Fruit fly (Drosophila melanogaster) whole organism, embryonic: Measurements from ENCODE around the gene CG13114.
A peak's percentile ranks its signal among the peaks of the same experiment; 100 is the strongest.

Experiments
- Asciz ChIP-seq: fragments of 200-800 bp; sonication (Bioruptor generic); optimal IDR thresholded peaks from 2 replicates; lab custom pipeline; 2017; ENCODE audit warnings: missing biosample characterization, mild to moderate bottlenecking, missing genetic modification characterization, missing genetic modification reagents
- Blimp-1 ChIP-seq: fragments of 200-800 bp; sonication (Bioruptor generic); optimal IDR thresholded peaks from 3 replicates; lab custom pipeline; 2018; ENCODE audit warnings: missing biosample characterization, missing genetic modification characterization, mild to moderate bottlenecking, moderate library complexity, missing genetic modification reagents
- CG10209 ChIP-seq: fragments of 200-800 bp; sonication (Bioruptor generic); optimal IDR thresholded peaks from 3 replicates; lab custom pipeline; 2017; ENCODE audit warnings: missing biosample characterization, mild to moderate bottlenecking, missing genetic modification characterization, missing genetic modification reagents
- CG10321 ChIP-seq: fragments of 200-800 bp; sonication (Bioruptor generic); IDR thresholded peaks from 2 replicates; pipeline ENCODE4 v1.3.6; 2022; ENCODE audit warnings: missing biosample characterization, missing genetic modification characterization
- CG11456 ChIP-seq: fragments of 200-800 bp; sonication (Bioruptor generic); IDR thresholded peaks from 3 replicates; pipeline ENCODE4 v1.3.6; 2022; ENCODE audit warnings: missing biosample characterization, missing genetic modification characterization
- CG11560 ChIP-seq: fragments of 200-800 bp; sonication (Bioruptor generic); IDR thresholded peaks from 3 replicates; pipeline ENCODE4 v1.3.6; 2022; ENCODE audit warnings: missing biosample characterization, missing genetic modification characterization
- CG11696 ChIP-seq: fragments of 200-800 bp; sonication (Bioruptor generic); IDR thresholded peaks from 2 replicates; pipeline ENCODE4 v1.3.6; 2022; ENCODE audit warnings: missing biosample characterization, missing genetic modification characterization
- CG12219 ChIP-seq: fragments of 200-800 bp; sonication (Bioruptor generic); optimal IDR thresholded peaks from 3 replicates; lab custom pipeline; 2018; ENCODE audit warnings: missing biosample characterization, mild to moderate bottlenecking, missing genetic modification characterization
- CG14014 ChIP-seq: fragments of 200-800 bp; sonication (Bioruptor generic); IDR thresholded peaks from 2 replicates; pipeline ENCODE4 v1.3.6; 2022; ENCODE audit warnings: missing biosample characterization, missing genetic modification characterization
- CG14710 ChIP-seq: fragments of 200-800 bp; sonication (Bioruptor generic); optimal IDR thresholded peaks from 3 replicates; lab custom pipeline; 2019; ENCODE audit warnings: missing biosample characterization, mild to moderate bottlenecking, missing genetic modification characterization, moderate library complexity
- CG15269 ChIP-seq: fragments of 200-800 bp; sonication (Bioruptor generic); optimal IDR thresholded peaks from 2 replicates; lab custom pipeline; 2018; ENCODE audit warnings: missing biosample characterization, mild to moderate bottlenecking, missing genetic modification characterization, moderate library complexity
- CG15514 ChIP-seq: fragments of 200-800 bp; sonication (Bioruptor generic); optimal IDR thresholded peaks from 3 replicates; lab custom pipeline; 2017; ENCODE audit warnings: missing biosample characterization, missing genetic modification characterization, mild to moderate bottlenecking, moderate library complexity, missing genetic modification reagents
- CG15696 ChIP-seq: fragments of 200-800 bp; sonication (Bioruptor generic); optimal IDR thresholded peaks from 2 replicates; lab custom pipeline; 2019; ENCODE audit warnings: missing biosample characterization, mild to moderate bottlenecking, missing genetic modification characterization, moderate library complexity
- CG17186 ChIP-seq: fragments of 200-800 bp; sonication (Bioruptor generic); optimal IDR thresholded peaks from 3 replicates; lab custom pipeline; 2017; ENCODE audit warnings: missing biosample characterization, missing genetic modification reagents, missing genetic modification characterization
- CG17612 ChIP-seq: fragments of 200-800 bp; sonication (Bioruptor generic); IDR thresholded peaks from 2 replicates; pipeline ENCODE4 v1.3.6; 2022; ENCODE audit warnings: missing biosample characterization, missing genetic modification characterization
- CG18262 ChIP-seq: fragments of 200-800 bp; optimal IDR thresholded peaks from 3 replicates; lab custom pipeline; 2019; ENCODE audit warnings: missing biosample characterization, mild to moderate bottlenecking, missing genetic modification characterization, moderate library complexity
- CG3065 ChIP-seq: fragments of 200-800 bp; sonication (Bioruptor generic); optimal IDR thresholded peaks from 2 replicates; lab custom pipeline; 2016; ENCODE audit warnings: missing biosample characterization, missing genetic modification characterization
- CG31224 ChIP-seq: fragments of 200-800 bp; sonication (Bioruptor generic); IDR thresholded peaks from 2 replicates; pipeline ENCODE4 v1.3.6; 2022; ENCODE audit warnings: missing biosample characterization, missing genetic modification characterization
- CG3163 ChIP-seq: fragments of 200-800 bp; sonication (Bioruptor generic); optimal IDR thresholded peaks from 3 replicates; lab custom pipeline; 2016; ENCODE audit warnings: missing biosample characterization, missing genetic modification characterization
- CG32772 ChIP-seq: fragments of 200-800 bp; sonication (Bioruptor generic); IDR thresholded peaks from 2 replicates; pipeline ENCODE4 v1.3.6; 2022; ENCODE audit warnings: missing biosample characterization, missing genetic modification characterization
- CG34376 ChIP-seq: fragments of 200-800 bp; sonication (Bioruptor generic); optimal IDR thresholded peaks from 2 replicates; lab custom pipeline; 2018; ENCODE audit warnings: missing biosample characterization, mild to moderate bottlenecking, missing genetic modification characterization
- CG43689 ChIP-seq: fragments of 200-800 bp; sonication (Bioruptor generic); IDR thresholded peaks from 2 replicates; pipeline ENCODE4 v1.3.6; 2022; ENCODE audit warnings: missing biosample characterization, missing genetic modification characterization
- CG4730 ChIP-seq: fragments of 200-800 bp; sonication (Bioruptor generic); IDR thresholded peaks from 2 replicates; pipeline ENCODE4 v1.3.6; 2022; ENCODE audit warnings: missing biosample characterization, missing genetic modification characterization
- CG5180 ChIP-seq: fragments of 200-800 bp; sonication (Bioruptor generic); optimal IDR thresholded peaks from 3 replicates; lab custom pipeline; 2017; ENCODE audit warnings: missing biosample characterization, missing genetic modification characterization, mild to moderate bottlenecking, moderate library complexity, missing genetic modification reagents
- CG6765 ChIP-seq: fragments of 200-800 bp; sonication (Bioruptor generic); optimal IDR thresholded peaks from 3 replicates; lab custom pipeline; 2017; ENCODE audit warnings: missing biosample characterization, mild to moderate bottlenecking, missing genetic modification characterization
- CG7786 ChIP-seq: fragments of 200-800 bp; sonication (Bioruptor generic); optimal IDR thresholded peaks from 2 replicates; lab custom pipeline; 2016; ENCODE audit warnings: missing biosample characterization, missing genetic modification characterization
- CHES-1-like ChIP-seq: fragments of 200-800 bp; sonication (Bioruptor generic); optimal IDR thresholded peaks from 2 replicates; lab custom pipeline; 2016; ENCODE audit warnings: missing biosample characterization, missing genetic modification characterization
- CkIIα-i1 ChIP-seq: fragments of 200-800 bp; sonication (Bioruptor generic); IDR thresholded peaks from 2 replicates; pipeline ENCODE4 v1.3.6; 2022; ENCODE audit warnings: missing biosample characterization, missing genetic modification characterization
- Dll ChIP-seq: fragments of 200-800 bp; sonication (Bioruptor generic); IDR thresholded peaks from 4 replicates; pipeline ENCODE4 v1.3.6; 2022; ENCODE audit warnings: missing biosample characterization, missing genetic modification characterization; ENCODE audit not compliant: partially characterized antibody
- Jarid2 ChIP-seq: fragments of 200-800 bp; sonication (Bioruptor generic); optimal IDR thresholded peaks from 3 replicates; lab custom pipeline; 2017; ENCODE audit warnings: mild to moderate bottlenecking, missing biosample characterization, missing genetic modification reagents, missing genetic modification characterization
- Lim3 ChIP-seq: fragments of 200-800 bp; sonication (Bioruptor generic); IDR thresholded peaks from 2 replicates; pipeline ENCODE4 v1.3.6; 2022; ENCODE audit warnings: missing biosample characterization, missing genetic modification characterization
- Med ChIP-seq: fragments of 200-800 bp; sonication (Bioruptor generic); peaks from one replicate; lab custom pipeline; 2016; ENCODE audit warnings: missing biosample characterization, missing genetic modification characterization, mild to moderate bottlenecking, inconsistent platforms, moderate library complexity
- NfI ChIP-seq: fragments of 200-800 bp; sonication (Bioruptor generic); optimal IDR thresholded peaks from 3 replicates; lab custom pipeline; 2018; ENCODE audit warnings: missing biosample characterization, mild to moderate bottlenecking, missing genetic modification characterization, moderate library complexity
- PHDP ChIP-seq: fragments of 200-800 bp; sonication (Bioruptor generic); optimal IDR thresholded peaks from 3 replicates; lab custom pipeline; 2018; ENCODE audit warnings: missing biosample characterization, mild to moderate bottlenecking, missing genetic modification characterization, moderate library complexity
- Pdp1 ChIP-seq, 2 experiments: fragments of 200-800 bp; sonication (Bioruptor generic); optimal IDR thresholded peaks; 3 replicates each; lab custom pipeline; 2016; ENCODE audit warnings: missing biosample characterization in 2 of 2, missing genetic modification characterization in 2 of 2, mild to moderate bottlenecking in 1 of 2, moderate library complexity in 1 of 2
- Sin3A ChIP-seq: fragments of >200 bp; optimal IDR thresholded peaks from 2 replicates; lab custom pipeline; 2018
- YL-1 ChIP-seq: fragments of 200-800 bp; sonication (Bioruptor generic); optimal IDR thresholded peaks from 3 replicates; lab custom pipeline; 2017; ENCODE audit warnings: missing biosample characterization, mild to moderate bottlenecking, missing genetic modification characterization
- dm ChIP-seq: fragments of 200-800 bp; sonication (Bioruptor generic); optimal IDR thresholded peaks from 3 replicates; lab custom pipeline; 2016; ENCODE audit warnings: missing biosample characterization, missing genetic modification characterization
- emc ChIP-seq: fragments of 200-800 bp; sonication (Bioruptor generic); optimal IDR thresholded peaks from 2 replicates; lab custom pipeline; 2016; ENCODE audit warnings: missing biosample characterization, missing genetic modification characterization
- eyg ChIP-seq: fragments of 200-800 bp; sonication (Bioruptor generic); optimal IDR thresholded peaks from 3 replicates; lab custom pipeline; 2016; ENCODE audit warnings: missing biosample characterization, missing genetic modification characterization
- ken ChIP-seq: fragments of 200-800 bp; sonication (Bioruptor generic); IDR thresholded peaks from 3 replicates; pipeline ENCODE4 v1.3.6; 2022; ENCODE audit warnings: missing biosample characterization, missing genetic modification characterization
- lilli ChIP-seq: fragments of 200-800 bp; sonication (Bioruptor generic); optimal IDR thresholded peaks from 3 replicates; lab custom pipeline; 2016; ENCODE audit warnings: missing biosample characterization, missing genetic modification characterization
- pzg ChIP-seq: fragments of 200-800 bp; sonication (Bioruptor generic); optimal IDR thresholded peaks from 3 replicates; lab custom pipeline; 2018; ENCODE audit warnings: missing biosample characterization, mild to moderate bottlenecking, missing genetic modification characterization, moderate library complexity
- schlank ChIP-seq: fragments of 200-800 bp; sonication (Bioruptor generic); optimal IDR thresholded peaks from 2 replicates; lab custom pipeline; 2018; ENCODE audit warnings: missing biosample characterization, mild to moderate bottlenecking, missing genetic modification characterization
- sd ChIP-seq: fragments of 200-800 bp; sonication (Bioruptor generic); optimal IDR thresholded peaks from 3 replicates; lab custom pipeline; 2018; ENCODE audit warnings: missing biosample characterization, mild to moderate bottlenecking, missing genetic modification characterization, moderate library complexity
- sens ChIP-seq: fragments of 200-800 bp; sonication (Bioruptor generic); peaks from one replicate; lab custom pipeline; 2016; ENCODE audit warnings: missing biosample characterization, missing genetic modification characterization
- sisA ChIP-seq: fragments of 200-800 bp; sonication (Bioruptor generic); IDR thresholded peaks from 2 replicates; pipeline ENCODE4 v1.3.6; 2022; ENCODE audit warnings: missing biosample characterization, missing genetic modification characterization
- slp2 ChIP-seq: fragments of 200-800 bp; sonication (Bioruptor generic); optimal IDR thresholded peaks from 2 replicates; lab custom pipeline; 2016; ENCODE audit warnings: missing biosample characterization, missing genetic modification characterization
- so ChIP-seq: fragments of 200-800 bp; sonication (Bioruptor generic); IDR thresholded peaks from 3 replicates; pipeline ENCODE4 v1.3.6; 2022; ENCODE audit warnings: missing biosample characterization, missing genetic modification characterization
- vvl ChIP-seq: fragments of 200-800 bp; sonication (Bioruptor generic); IDR thresholded peaks from 2 replicates; pipeline ENCODE4 v1.3.6; 2022; ENCODE audit warnings: missing biosample characterization, missing genetic modification characterization
- wor ChIP-seq: fragments of 200-800 bp; sonication (Bioruptor generic); IDR thresholded peaks from 2 replicates; pipeline ENCODE4 v1.3.6; 2022; ENCODE audit warnings: missing biosample characterization, missing genetic modification characterization

CG13114 gene

DNA sequence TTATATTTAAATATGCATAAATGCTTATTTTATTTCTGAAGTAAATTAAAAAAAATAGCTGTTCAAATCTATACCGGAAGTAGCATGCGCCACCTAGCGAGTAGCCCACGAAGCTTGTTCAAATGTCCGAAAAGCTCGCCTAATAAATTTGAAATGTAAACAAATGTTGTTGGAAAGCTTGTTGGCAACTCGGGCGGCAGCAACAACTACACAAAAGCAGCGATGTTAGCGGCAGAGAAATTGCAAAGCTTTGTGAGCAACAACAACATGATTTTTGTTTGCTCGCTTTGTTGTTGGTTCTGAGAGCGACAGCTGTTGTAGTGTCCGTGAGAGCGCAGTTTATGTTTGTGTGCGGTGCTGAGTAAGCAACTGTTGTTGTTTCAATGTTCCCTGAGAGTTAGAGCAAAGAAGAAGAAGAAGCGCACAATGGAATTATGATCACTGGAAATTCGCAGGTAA is 21.8 kb downstream of the CG13114 start (continued):
- TF ChIP-seq sd (tag; lab: Kevin White, UChicago) (peak; percentile 94), CHES-1-like (GFP tag; lab: Kevin White, UChicago) (peak; percentile 97), emc (GFP tag; lab: Kevin White, UChicago) (peak; percentile 95), ken (GFP tag; lab: Robert Waterston, UW) (peak; percentile 93), pzg (GFP tag; lab: Kevin White, UChicago) (peak; percentile 44), CG15696 (peak; percentile 26), CG15269 (tag; lab: Kevin White, UChicago) (peak; percentile 98), CG11560 (tag; lab: Robert Waterston, UW) (peak; percentile 25; the same call in 1 of the 3 replicates), Jarid2 (GFP tag; lab: Kevin White, UChicago) (peak; percentile 96), CG14710 (peak; percentile 88), CG15514 (peak; percentile 96), CG3065 (GFP tag; lab: Kevin White, UChicago) (peak; percentile 94), YL-1 (GFP tag; lab: Kevin White, UChicago) (peak; percentile 100), CG12219 (GFP tag; lab: Kevin White, UChicago) (peak; percentile 98), CG3163 (GFP tag; lab: Kevin White, UChicago) (peak; percentile 84), NfI (peak; percentile 100), sens (GFP tag; lab: Kevin White, UChicago) (peak; percentile 99), CG11456 (GFP tag; lab: Robert Waterston, UW) (peak; percentile 98), CG14014 (GFP tag; lab: Robert Waterston, UW) (peak; percentile 96), slp2 (GFP tag; lab: Kevin White, UChicago) (peak; percentile 93), CG17186 (GFP tag; lab: Kevin White, UChicago) (peak; percentile 91), CG6765 (GFP tag; lab: Kevin White, UChicago) (peak; percentile 100), vvl (peak; percentile 99), CG10209 (peak; percentile 98), CG31224 (GFP tag; lab: Robert Waterston, UW) (peak; percentile 90), CG11696 (peak; percentile 91), Lim3 (peak; percentile 58; the same call in 1 of the 2 replicates), eyg (GFP tag; lab: Kevin White, UChicago) (peak; percentile 95), CG18262 (tag; lab: Kevin White, UChicago) (peak; percentile 91), Blimp-1 (GFP tag; lab: Kevin White, UChicago) (peak; percentile 95), wor (GFP tag; lab: Robert Waterston, UW) (peak; percentile 84), Med (peak; percentile 100), CG7786 (peak; percentile 74), CG4730 (GFP tag; lab: Robert Waterston, UW) (peak; percentile 87), Sin3A (lab: Kevin White, UChicago) (no peak), CkIIα-i1 (GFP tag; lab: Robert Waterston, UW) (peak; percentile 82; the same call in 1 of the 2 replicates), CG17612 (peak; percentile 79), Dll (GFP tag; lab: Robert Waterston, UW) (no peak), schlank (peak; percentile 99), CG5180 (GFP tag; lab: Kevin White, UChicago) (peak; percentile 93), Asciz (GFP tag; lab: Kevin White, UChicago) (peak; percentile 100), dm (GFP tag; lab: Kevin White, UChicago) (peak; percentile 93), Pdp1 (GFP tag; optimal IDR thresholded peaks at IDR 0.05; lab: Kevin White, UChicago) (peak; percentile 90 to 92), sisA (GFP tag; lab: Robert Waterston, UW) (peak; percentile 41; the same call in 1 of the 2 replicates), CG43689 (GFP tag; lab: Robert Waterston, UW) (peak; percentile 96), CG32772 (GFP tag; lab: Robert Waterston, UW) (peak; percentile 89), CG10321 (peak; percentile 86), PHDP (tag; lab: Kevin White, UChicago) (peak; percentile 99), CG34376 (GFP tag; lab: Kevin White, UChicago) (peak; percentile 100), lilli (GFP tag; lab: Kevin White, UChicago) (peak; percentile 91), so (GFP tag; lab: Robert Waterston, UW) (peak; percentile 99)
